Worm (Caenorhabditis elegans) whole organism, L4 larva: ENCODE results near the gene chk-1.
A peak's percentile ranks its signal among the peaks of the same experiment; 100 is the strongest.

ENCODE experiments used
- D1046.2 ChIP-seq: fragments of 200-800 bp; sonication (Bioruptor generic); IDR thresholded peaks from 2 replicates; pipeline ENCODE4 v1.3.6; 2022; ENCODE audit warnings: missing genetic modification characterization, missing compliant biosample characterization
- Y48G9A.11 ChIP-seq: fragments of 200-800 bp; sonication (Bioruptor generic); IDR thresholded peaks from 2 replicates; pipeline ENCODE4 v1.3.6; 2022; ENCODE audit warnings: missing genetic modification reagents, missing genetic modification characterization, missing compliant biosample characterization
- ZK337.2 ChIP-seq: fragments of 200-800 bp; sonication (Bioruptor generic); IDR thresholded peaks from 2 replicates; pipeline ENCODE4 v1.3.6; 2022; ENCODE audit warnings: missing genetic modification reagents, missing genetic modification characterization, missing compliant biosample characterization
- ZK546.5 ChIP-seq, 2 experiments: sonication (generic microtip); optimal IDR thresholded peaks; 2 replicates each; lab custom pipeline; 2017; ENCODE audit warnings: missing biosample characterization in 2 of 2, missing genetic modification characterization in 2 of 2
- aha-1 ChIP-seq: fragments of 150-350 bp; peaks from one replicate; lab custom pipeline; 2014; ENCODE audit warnings: missing biosample characterization, missing genetic modification characterization
- ceh-32 ChIP-seq: sonication (generic microtip); optimal IDR thresholded peaks from 2 replicates; lab custom pipeline; 2016; ENCODE audit warnings: mild to moderate bottlenecking, missing genetic modification characterization, missing compliant biosample characterization; ENCODE audit not compliant: poor library complexity
- ces-1 ChIP-seq: fragments of 150-350 bp; sonication (generic microtip); optimal IDR thresholded peaks from 4 replicates; lab custom pipeline; 2014; ENCODE audit warnings: missing biosample characterization, missing genetic modification reagents, missing genetic modification characterization
- cey-2 ChIP-seq: sonication (generic microtip); optimal IDR thresholded peaks from 3 replicates; lab custom pipeline; 2017; ENCODE audit warnings: missing genetic modification characterization, mild to moderate bottlenecking, missing compliant biosample characterization, antibody characterized with exemption, borderline replicate concordance; ENCODE audit not compliant: insufficient read depth
- daf-16 ChIP-seq, 3 experiments: sonication (generic microtip); optimal IDR thresholded peaks; 2 replicates each; lab custom pipeline; 2016 to 2017; ENCODE audit warnings: missing genetic modification characterization in 3 of 3, missing genetic modification reagents in 3 of 3, mild to moderate bottlenecking in 2 of 3, missing compliant biosample characterization in 2 of 3, missing biosample characterization in 1 of 3, moderate library complexity in 1 of 3
- daf-8 ChIP-seq: fragments of 200-800 bp; sonication (Bioruptor generic); IDR thresholded peaks from 2 replicates; pipeline ENCODE4 v1.3.6; 2022; ENCODE audit warnings: missing genetic modification characterization, missing compliant biosample characterization
- dmd-6 ChIP-seq: fragments of 200-800 bp; sonication (Bioruptor generic); IDR thresholded peaks from 2 replicates; pipeline ENCODE4 v1.3.6; 2022; ENCODE audit warnings: missing genetic modification reagents, missing genetic modification characterization, missing compliant biosample characterization
- dmd-8 ChIP-seq: fragments of 200-800 bp; sonication (Bioruptor generic); IDR thresholded peaks from 2 replicates; pipeline ENCODE4 v1.3.6; 2022; ENCODE audit warnings: missing genetic modification characterization, missing compliant biosample characterization
- duxl-1 ChIP-seq: sonication (generic microtip); optimal IDR thresholded peaks from 2 replicates; lab custom pipeline; 2016; ENCODE audit warnings: mild to moderate bottlenecking, missing genetic modification characterization, moderate library complexity, missing compliant biosample characterization; ENCODE audit not compliant: poor library complexity
- dve-1 ChIP-seq: sonication (generic microtip); optimal IDR thresholded peaks from 2 replicates; lab custom pipeline; 2017; ENCODE audit warnings: antibody characterized with exemption, mild to moderate bottlenecking, missing genetic modification characterization, missing compliant biosample characterization; ENCODE audit not compliant: insufficient read depth
- egl-27 ChIP-seq: sonication (generic microtip); optimal IDR thresholded peaks from 3 replicates; lab custom pipeline; 2017; ENCODE audit warnings: missing biosample characterization, missing genetic modification reagents, missing genetic modification characterization
- egl-43 ChIP-seq: fragments of 200-800 bp; sonication (Bioruptor generic); IDR thresholded peaks from 2 replicates; pipeline ENCODE4 v1.3.6; 2022; ENCODE audit warnings: missing genetic modification reagents, missing genetic modification characterization, missing compliant biosample characterization
- hif-1 ChIP-seq, 2 experiments: sonication (generic microtip); optimal IDR thresholded peaks; 2 replicates each; lab custom pipeline; 2016 to 2017; ENCODE audit warnings: missing compliant biosample characterization in 2 of 2, missing genetic modification characterization in 2 of 2, missing genetic modification reagents in 2 of 2, missing genotype in 2 of 2, mild to moderate bottlenecking in 1 of 2
- hlh-11 ChIP-seq: fragments of 200-800 bp; sonication (Bioruptor generic); optimal IDR thresholded peaks from 2 replicates; lab custom pipeline; 2018; ENCODE audit warnings: mild to moderate bottlenecking, missing genetic modification characterization, missing compliant biosample characterization
- lim-7 ChIP-seq: fragments of 200-800 bp; sonication (Bioruptor generic); IDR thresholded peaks from 2 replicates; pipeline ENCODE4 v1.3.6; 2022; ENCODE audit warnings: missing genetic modification characterization, missing compliant biosample characterization
- lsy-2 ChIP-seq, 2 experiments: fragments of 150-350 bp in 1 of 2; sonication (generic microtip) in 1 of 2; optimal IDR thresholded peaks; 2 replicates each; lab custom pipeline; 2014 to 2017; ENCODE audit warnings: missing biosample characterization in 2 of 2, missing genetic modification characterization in 2 of 2
- mdl-1 ChIP-seq, 2 experiments: fragments of 150-350 bp in 1 of 2; sonication (generic microtip) in 1 of 2; optimal IDR thresholded peaks; 2 replicates each; lab custom pipeline; 2014 to 2017; ENCODE audit warnings: missing biosample characterization in 2 of 2, missing genetic modification characterization in 2 of 2
- mdt-29 ChIP-seq: fragments of 200-800 bp; sonication (Bioruptor generic); IDR thresholded peaks from 2 replicates; pipeline ENCODE4 v1.3.6; 2022; ENCODE audit warnings: missing genetic modification reagents, missing genetic modification characterization, missing compliant biosample characterization
- mes-2 ChIP-seq: sonication (generic microtip); optimal IDR thresholded peaks from 2 replicates; lab custom pipeline; 2016; ENCODE audit warnings: missing genotype, mild to moderate bottlenecking, missing genetic modification characterization, missing compliant biosample characterization; ENCODE audit not compliant: poor library complexity, severe bottlenecking
- mxl-2 ChIP-seq: fragments of 200-800 bp; sonication (Bioruptor generic); conservative IDR thresholded peaks from 2 replicates; pipeline ENCODE4 v1.3.6; 2022; ENCODE audit warnings: missing genetic modification reagents, missing genetic modification characterization, missing compliant biosample characterization
- nhr-102 ChIP-seq: sonication (generic microtip); optimal IDR thresholded peaks from 2 replicates; lab custom pipeline; 2016; ENCODE audit warnings: mild to moderate bottlenecking, missing genetic modification characterization, moderate library complexity, missing compliant biosample characterization
- nhr-237 ChIP-seq: sonication (generic microtip); optimal IDR thresholded peaks from 2 replicates; lab custom pipeline; 2017; ENCODE audit warnings: missing biosample characterization, missing genetic modification characterization
- nhr-28 ChIP-seq: fragments of 150-350 bp; optimal IDR thresholded peaks from 2 replicates; lab custom pipeline; 2014; ENCODE audit warnings: missing biosample characterization, missing genetic modification characterization
- nhr-42 ChIP-seq: fragments of 200-800 bp; sonication (Bioruptor generic); IDR thresholded peaks from 2 replicates; pipeline ENCODE4 v1.3.6; 2022; ENCODE audit warnings: missing genetic modification characterization, missing compliant biosample characterization
- nhr-48 ChIP-seq: sonication (generic microtip); optimal IDR thresholded peaks from 2 replicates; lab custom pipeline; 2016; ENCODE audit warnings: mild to moderate bottlenecking, missing genetic modification characterization, missing compliant biosample characterization
- php-3 ChIP-seq: fragments of 200-800 bp; sonication (Bioruptor generic); IDR thresholded peaks from 2 replicates; pipeline ENCODE4 v1.3.6; 2022; ENCODE audit warnings: missing genetic modification reagents, missing genetic modification characterization, missing compliant biosample characterization
- rbr-2 ChIP-seq: sonication (generic microtip); optimal IDR thresholded peaks from 2 replicates; lab custom pipeline; 2016; ENCODE audit warnings: missing genotype, missing genetic modification characterization, missing compliant biosample characterization
- saeg-2 ChIP-seq: fragments of 200-800 bp; sonication (Bioruptor generic); IDR thresholded peaks from 2 replicates; pipeline ENCODE4 v1.3.6; 2022; ENCODE audit warnings: missing genetic modification reagents, missing genetic modification characterization, missing compliant biosample characterization
- sdz-12 ChIP-seq: fragments of 200-800 bp; sonication (Bioruptor generic); optimal IDR thresholded peaks from 2 replicates; lab custom pipeline; 2018; ENCODE audit warnings: mild to moderate bottlenecking, missing genetic modification characterization, missing compliant biosample characterization
- set-16 ChIP-seq: fragments of 200-800 bp; sonication (Bioruptor generic); IDR thresholded peaks from 2 replicates; pipeline ENCODE4 v1.3.6; 2022; ENCODE audit warnings: missing genetic modification reagents, missing genetic modification characterization, missing compliant biosample characterization
- spr-1 ChIP-seq: sonication (generic microtip); optimal IDR thresholded peaks from 2 replicates; lab custom pipeline; 2016; ENCODE audit warnings: mild to moderate bottlenecking, missing genetic modification characterization, missing compliant biosample characterization
- vab-7 ChIP-seq: fragments of 200-800 bp; sonication (Bioruptor generic); IDR thresholded peaks from 2 replicates; pipeline ENCODE4 v1.3.6; 2022; ENCODE audit warnings: missing genetic modification reagents, missing genetic modification characterization, missing compliant biosample characterization
- zag-1 ChIP-seq: fragments of 150-350 bp; optimal IDR thresholded peaks from 2 replicates; lab custom pipeline; 2014; ENCODE audit warnings: missing biosample characterization, missing genetic modification characterization
- zfp-3 ChIP-seq: fragments of 200-800 bp; sonication (Bioruptor generic); conservative IDR thresholded peaks from 2 replicates; pipeline ENCODE4 v1.3.6; 2022; ENCODE audit warnings: missing genetic modification reagents, missing genetic modification characterization, missing compliant biosample characterization
- ztf-7 ChIP-seq: fragments of 150-350 bp; optimal IDR thresholded peaks from 2 replicates; lab custom pipeline; 2014; ENCODE audit warnings: missing biosample characterization, missing genetic modification characterization

The chk-1 gene

ce11 chrV:3776086-3776589, 16.9 kb upstream of the chk-1 start, which contains the start of gene cysl-3:
Gene cysl-3, minus strand, starts transcription at chrV:3776136.
- TF ChIP-seq daf-16 (GFP tag; optimal IDR thresholded peaks at IDR 0.05; lab: Kevin White, UChicago) (no peak), daf-16 (tag; optimal IDR thresholded peaks at IDR 0.05; lab: Kevin White, UChicago) (peak; percentile 29), saeg-2 (GFP tag; lab: Robert Waterston, UW) (no peak), mdt-29 (no peak), rbr-2 (tag; lab: Kevin White, UChicago) (no peak)

DNA sequence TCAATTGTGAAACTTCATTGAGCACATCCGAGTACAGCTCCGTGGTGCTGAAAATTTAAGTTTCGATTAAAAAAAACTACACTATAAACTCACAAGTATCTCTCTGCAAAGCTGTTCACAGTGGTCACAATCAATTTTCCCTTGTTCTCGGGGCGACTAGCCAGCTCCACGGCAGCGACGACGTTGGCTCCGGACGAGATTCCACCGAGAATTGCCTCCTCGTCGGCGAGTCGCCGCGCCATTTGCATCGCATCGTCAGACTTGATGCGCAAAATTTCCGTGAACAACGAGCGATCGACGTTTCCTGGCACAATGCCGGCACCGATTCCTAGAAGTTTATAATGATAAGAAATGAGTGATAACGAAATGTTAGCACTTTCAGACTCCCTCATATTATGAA, 15.4 kb upstream of the chk-1 start:
- TF ChIP-seq D1046.2, result no peak
- TF ChIP-seq daf-16 (GFP tag; optimal IDR thresholded peaks at IDR 0.05; lab: Kevin White, UChicago), result no peak
- TF ChIP-seq daf-16 (tag; optimal IDR thresholded peaks at IDR 0.05; lab: Kevin White, UChicago), result peak; percentile 20
- TF ChIP-seq lim-7 (GFP tag; lab: Robert Waterston, UW), result no peak
- TF ChIP-seq hif-1 (tag; optimal IDR thresholded peaks at IDR 0.05; lab: Kevin White, UChicago), result peak in 1 of 2 experiments; percentile 17
- peak; percentile 34 for TF ChIP-seq aha-1 (tag; lab: Kevin White, UChicago)
- no peak for TF ChIP-seq dve-1 (tag; lab: Kevin White, UChicago)
- TF ChIP-seq set-16 (GFP tag; lab: Robert Waterston, UW), result peak; percentile 70
- no peak for TF ChIP-seq spr-1 (tag; lab: Kevin White, UChicago)
- TF ChIP-seq Y48G9A.11 (GFP tag; lab: Robert Waterston, UW), result 0 out of 2 replicates have a peak, but pooled peaks have one; percentile 5
- 0 out of 2 replicates have a peak, but pooled peaks have one; percentile 32 for TF ChIP-seq php-3
- no peak for TF ChIP-seq lsy-2 (tag; optimal IDR thresholded peaks at IDR 0.05; lab: Kevin White, UChicago)
- TF ChIP-seq dmd-6, result peak; percentile 18; the same call in 1 of the 2 replicates
- no peak for TF ChIP-seq zfp-3

ce11 chrV:3773618-3774017, 14.3 kb upstream of the chk-1 start:
- no peak for TF ChIP-seq cey-2
- TF ChIP-seq egl-43 (GFP tag; lab: Robert Waterston, UW), result no peak
- TF ChIP-seq daf-8 (GFP tag; lab: Robert Waterston, UW), result no peak
- TF ChIP-seq nhr-28, result no peak
- peak; percentile 63; the same call in 1 of the 2 replicates for TF ChIP-seq set-16 (GFP tag; lab: Robert Waterston, UW)
- TF ChIP-seq egl-27 (tag; lab: Kevin White, UChicago), result no peak
- TF ChIP-seq aha-1 (tag; lab: Kevin White, UChicago), result no peak
- no peak for TF ChIP-seq daf-16 (GFP tag; optimal IDR thresholded peaks at IDR 0.05; lab: Kevin White, UChicago)
- TF ChIP-seq daf-16 (tag; optimal IDR thresholded peaks at IDR 0.05; lab: Kevin White, UChicago), result no peak

DNA sequence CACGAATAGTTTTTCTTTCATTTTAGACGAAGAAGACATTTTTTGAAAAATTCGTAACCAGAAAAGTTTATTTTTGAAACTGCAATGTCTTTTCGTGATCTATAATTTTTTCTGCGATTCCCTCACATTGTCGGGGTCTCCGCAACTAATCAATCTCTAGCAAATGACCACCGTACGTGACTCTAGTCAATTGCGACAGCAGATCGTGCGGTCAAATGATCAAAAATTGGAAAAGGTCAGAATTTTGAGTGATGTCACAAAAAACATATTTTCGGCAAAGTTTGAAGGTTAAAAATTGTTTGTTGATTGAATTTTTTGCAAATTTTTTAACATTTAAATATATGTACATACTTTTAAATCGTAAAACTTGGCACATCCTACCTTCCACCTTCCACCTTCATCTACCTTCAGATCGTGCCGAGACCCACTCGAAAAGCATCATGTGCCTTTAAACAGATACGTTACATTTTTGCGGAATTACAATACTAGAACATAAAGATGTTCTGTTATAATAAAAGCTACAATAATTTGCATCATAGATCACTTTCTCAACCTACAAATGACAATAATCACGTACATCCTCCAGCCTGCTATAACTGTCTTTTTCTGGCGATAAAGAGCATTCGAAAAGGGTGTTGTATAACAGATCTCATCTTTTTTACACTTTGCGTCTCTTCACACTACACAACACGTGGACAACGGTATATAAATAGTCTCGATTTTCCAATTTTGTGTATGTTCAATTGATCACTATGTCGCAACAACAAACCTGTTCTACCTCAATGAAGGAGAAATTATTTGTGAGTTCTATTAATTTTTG, 12.4 kb upstream of the chk-1 start, which contains the start of the genes R08E5.1 and rips-1:
Gene R08E5.1 (minus strand): TSS at position 82 of the 820 bp plus-strand sequence.
Gene rips-1 (plus strand): TSS at position 585 of the 820 bp plus-strand sequence.
- TF ChIP-seq sdz-12 (GFP tag; lab: Kevin White, UChicago) (no peak), mxl-2 (GFP tag; lab: Robert Waterston, UW) (no peak), Y48G9A.11 (GFP tag; lab: Robert Waterston, UW) (no peak), nhr-48 (peak; percentile 27), duxl-1 (tag; lab: Kevin White, UChicago) (no peak), zag-1 (tag; lab: Kevin White, UChicago) (no peak), ZK337.2 (GFP tag; lab: Robert Waterston, UW) (no peak), ztf-7 (tag; lab: Kevin White, UChicago) (no peak), dmd-6 (peak; percentile 35), ces-1 (GFP tag; lab: Kevin White, UChicago) (no peak), mes-2 (no peak), hif-1 (tag; optimal IDR thresholded peaks at IDR 0.05; lab: Kevin White, UChicago) (peak; percentile 86 to 98), nhr-28 (peak; percentile 59), nhr-237 (no peak), rbr-2 (tag; lab: Kevin White, UChicago) (no peak), php-3 (no peak), dmd-8 (GFP tag; lab: Robert Waterston, UW) (no peak), mdl-1 (tag; optimal IDR thresholded peaks at IDR 0.05; lab: Kevin White, UChicago) (peak in 1 of 2 experiments; percentile 29), ceh-32 (tag; lab: Kevin White, UChicago) (no peak), vab-7 (no peak), ZK546.5 (tag; optimal IDR thresholded peaks at IDR 0.05; lab: Kevin White, UChicago) (no peak), hlh-11 (tag; lab: Kevin White, UChicago) (peak; percentile 14), cey-2 (no peak), nhr-102 (no peak), nhr-42 (GFP tag; lab: Robert Waterston, UW) (no peak), aha-1 (tag; lab: Kevin White, UChicago) (peak; percentile 98)
